Fruit fly (Drosophila melanogaster): ENCODE measurements around the gene b.

Gene b

dm6 chr2L:13833058-13833457, 12.0 kb downstream of the b start, which contains the start of the genes GatC, PolG2 and Polr2C (continued):
- TF ChIP-seq unpg (GFP tag; optimal IDR thresholded peaks at IDR 0.05), result no peak
- peak; percentile 76 for TF ChIP-seq CG7928 (GFP tag; optimal IDR thresholded peaks at IDR 0.05)
- TF ChIP-seq CG13894 (tag; optimal IDR thresholded peaks at IDR 0.05), result no peak
- TF ChIP-seq CG11696 (GFP tag; IDR thresholded peaks at IDR 0.05), result no peak
- no peak for TF ChIP-seq slou (GFP tag; optimal IDR thresholded peaks at IDR 0.05)
- peak; percentile 79; the same call in 1 of the 2 replicates for TF ChIP-seq amos (GFP tag; IDR thresholded peaks at IDR 0.05; ENCODE audit: partially characterized antibody)
- no peak; the same call in 2 of the 3 replicates for TF ChIP-seq B-H1 (GFP tag; IDR thresholded peaks at IDR 0.05)
- TF ChIP-seq Fer1 (GFP tag; optimal IDR thresholded peaks at IDR 0.05), result no peak
- no peak for TF ChIP-seq Nf-YC (tag; optimal IDR thresholded peaks at IDR 0.05)
- TF ChIP-seq kah (GFP tag; optimal IDR thresholded peaks at IDR 0.05), result no peak
- TF ChIP-seq Jarid2 (GFP tag; optimal IDR thresholded peaks at IDR 0.05), result no peak
- peak in 1 of 2 experiments; percentile 46 for TF ChIP-seq insv (GFP tag; optimal IDR thresholded peaks at IDR 0.05)
- no peak for TF ChIP-seq zf30C (GFP tag; optimal IDR thresholded peaks at IDR 0.05)
- no peak for TF ChIP-seq CG2875 (GFP tag; optimal IDR thresholded peaks at IDR 0.05)
- TF ChIP-seq CG8765 (GFP tag; IDR thresholded peaks at IDR 0.05), result no peak
- TF ChIP-seq lbe (GFP tag; optimal IDR thresholded peaks at IDR 0.05), result no peak
- peak; percentile 95 for TF ChIP-seq Sry-δ (GFP tag; optimal IDR thresholded peaks at IDR 0.05)
- TF ChIP-seq twi (tag; optimal IDR thresholded peaks at IDR 0.05), result peak; percentile 34
- TF ChIP-seq z (GFP tag; IDR thresholded peaks at IDR 0.05), result no peak
- no peak for TF ChIP-seq danr (GFP tag; IDR thresholded peaks at IDR 0.05)
- TF ChIP-seq nom (GFP tag; optimal IDR thresholded peaks at IDR 0.05), result no peak
- peak; percentile 35 for TF ChIP-seq Ssrp (tag; optimal IDR thresholded peaks at IDR 0.05)
- TF ChIP-seq org-1 (GFP tag; optimal IDR thresholded peaks at IDR 0.05), result no peak
- TF ChIP-seq CG34224 (GFP tag; IDR thresholded peaks at IDR 0.05; ENCODE audit: partially characterized antibody), result peak; percentile 94
- TF ChIP-seq Fer3 (tag; optimal IDR thresholded peaks at IDR 0.05), result no peak
- no peak for TF ChIP-seq CG10543 (GFP tag; optimal IDR thresholded peaks at IDR 0.05)
- no peak for TF ChIP-seq disco-r (GFP tag; optimal IDR thresholded peaks at IDR 0.05)
- peak; percentile 78 for TF ChIP-seq CG16813 (GFP tag; IDR thresholded peaks at IDR 0.05; ENCODE audit: partially characterized antibody)
- TF ChIP-seq Ada2b (GFP tag; IDR thresholded peaks at IDR 0.05), result peak; percentile 48; the same call in 1 of the 2 replicates
- no peak for TF ChIP-seq stc (GFP tag; IDR thresholded peaks at IDR 0.05)
- TF ChIP-seq NK7.1 (GFP tag; optimal IDR thresholded peaks at IDR 0.05), result no peak
- TF ChIP-seq Gsc (GFP tag; IDR thresholded peaks at IDR 0.05), result no peak
- TF ChIP-seq CG10209 (GFP tag; optimal IDR thresholded peaks at IDR 0.05), result no peak
- TF ChIP-seq otp (GFP tag; IDR thresholded peaks at IDR 0.05), result no peak
- TF ChIP-seq CG6689 (GFP tag; IDR thresholded peaks at IDR 0.05), result 0 out of 2 replicates have a peak, but pooled peaks have one; percentile 6
- no peak for TF ChIP-seq az2 (GFP tag; optimal IDR thresholded peaks at IDR 0.05)
- no peak for TF ChIP-seq CG10431 (GFP tag; optimal IDR thresholded peaks at IDR 0.05)
- TF ChIP-seq CG10565 (GFP tag; optimal IDR thresholded peaks at IDR 0.05), result no peak
- TF ChIP-seq bcd (GFP tag; optimal IDR thresholded peaks at IDR 0.05), result no peak
- TF ChIP-seq lola (GFP tag; optimal IDR thresholded peaks at IDR 0.05), result peak in 1 of 3 experiments; percentile 39
- peak; percentile 7 for TF ChIP-seq CG7786 (GFP tag; optimal IDR thresholded peaks at IDR 0.05)
- TF ChIP-seq CG8359 (GFP tag; optimal IDR thresholded peaks at IDR 0.05; ENCODE audit: borderline replicate concordance), result no peak
- TF ChIP-seq en (GFP tag; optimal IDR thresholded peaks at IDR 0.05), result no peak
- no peak for TF ChIP-seq br (optimal IDR thresholded peaks at IDR 0.05)
- peak; percentile 72 for TF ChIP-seq pzg (GFP tag; optimal IDR thresholded peaks at IDR 0.05)
- no peak for TF ChIP-seq sim (GFP tag; IDR thresholded peaks at IDR 0.05)
- TF ChIP-seq D (optimal IDR thresholded peaks at IDR 0.05), result no peak
- TF ChIP-seq D (GFP tag; optimal IDR thresholded peaks at IDR 0.05), result no peak
- TF ChIP-seq CG32772 (GFP tag; IDR thresholded peaks at IDR 0.05), result no peak
- TF ChIP-seq CG10147 (GFP tag; optimal IDR thresholded peaks at IDR 0.05), result no peak
- no peak for TF ChIP-seq ase (GFP tag; IDR thresholded peaks at IDR 0.05)

Data from whole organism, embryonic.